Worm (Caenorhabditis elegans): Measurements from ENCODE around the gene spds-1.

DNA sequence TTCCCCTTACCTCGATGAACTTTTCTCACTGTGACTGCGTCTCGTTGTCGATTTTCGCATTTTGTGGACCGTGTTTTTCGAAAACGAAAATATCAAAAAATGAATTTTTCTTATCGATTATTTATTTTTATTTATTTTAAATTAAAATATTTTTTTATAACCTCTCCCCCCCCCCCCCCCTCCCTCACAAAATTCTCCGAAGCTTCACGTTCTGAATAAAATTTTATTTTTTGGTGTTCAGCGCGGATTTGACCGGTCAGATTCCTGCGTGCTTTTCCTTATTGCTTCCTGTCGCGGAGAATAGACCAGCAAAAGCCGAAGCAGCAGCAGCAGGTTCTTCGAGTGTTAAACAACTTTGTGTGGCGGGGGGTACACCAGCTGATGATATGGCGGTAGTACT is 11.8 kb downstream of the spds-1 start, which contains the start of gene Y46G5A.22:
- no peak for TF ChIP-seq lin-11 (tag; optimal IDR thresholded peaks at IDR 0.05)
- TF ChIP-seq dmd-4 (tag; optimal IDR thresholded peaks at IDR 0.05): no peak
- no peak for TF ChIP-seq lin-13 (GFP tag; optimal IDR thresholded peaks at IDR 0.05)
- no peak for TF ChIP-seq R02D3.7 (tag; optimal IDR thresholded peaks at IDR 0.05)
- TF ChIP-seq unc-62 (GFP tag; optimal IDR thresholded peaks at IDR 0.05): no peak
- TF ChIP-seq ZK546.5 (tag; optimal IDR thresholded peaks at IDR 0.05): no peak
- no peak for TF ChIP-seq aly-2 (tag; optimal IDR thresholded peaks at IDR 0.05)
- TF ChIP-seq snpc-4 (tag; optimal IDR thresholded peaks at IDR 0.05): no peak
- no peak for TF ChIP-seq elt-1 (tag; optimal IDR thresholded peaks at IDR 0.05)
- TF ChIP-seq ztf-11 (tag; optimal IDR thresholded peaks at IDR 0.05): no peak
- no peak for TF ChIP-seq nhr-6 (tag; optimal IDR thresholded peaks at IDR 0.05)
- no peak for TF ChIP-seq nhr-12 (tag; optimal IDR thresholded peaks at IDR 0.05)
- no peak for TF ChIP-seq Y55F3AM.14 (GFP tag; optimal IDR thresholded peaks at IDR 0.05)
